Fruit fly (Drosophila melanogaster): Measurements from ENCODE around the gene Xrcc2.

The Xrcc2 gene

DNA sequence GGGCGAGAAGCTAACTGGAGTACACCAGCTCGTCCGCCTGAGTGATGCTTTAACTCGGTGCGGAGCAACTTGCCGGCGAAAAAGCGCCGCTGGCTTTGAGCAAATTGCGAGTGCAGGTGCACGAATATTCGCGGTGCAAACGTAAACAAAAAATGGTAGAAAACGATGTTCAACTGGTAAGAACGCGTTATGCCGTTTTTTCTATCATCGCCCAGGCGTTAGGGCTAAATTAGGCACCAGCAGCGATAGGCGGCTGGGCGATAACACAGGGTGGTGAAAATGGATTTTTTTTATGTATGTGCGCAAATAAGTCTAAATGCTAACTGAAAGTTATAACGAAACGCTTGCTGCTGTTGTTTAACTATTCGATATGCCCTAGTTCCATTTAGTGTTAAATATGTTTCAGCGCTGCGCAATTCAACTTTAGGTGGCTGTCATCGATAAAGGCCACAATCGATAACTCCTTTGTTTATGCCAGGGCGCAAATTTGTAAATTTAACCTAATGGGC is at the start of gene Xrcc2, which contains the start of gene Pgant7:
Gene Xrcc2 (plus strand): TSS at position 449 of the 509 bp plus-strand sequence.
Gene Pgant7 (minus strand): TSS at position 308 of the 509 bp plus-strand sequence.
- peak; percentile 1 for TF ChIP-seq Sp1 (GFP tag; optimal IDR thresholded peaks at IDR 0.05)
- peak; percentile 28 for TF ChIP-seq Myc (optimal IDR thresholded peaks at IDR 0.05)
- TF ChIP-seq fru (GFP tag; optimal IDR thresholded peaks at IDR 0.05) = no peak

DNA sequence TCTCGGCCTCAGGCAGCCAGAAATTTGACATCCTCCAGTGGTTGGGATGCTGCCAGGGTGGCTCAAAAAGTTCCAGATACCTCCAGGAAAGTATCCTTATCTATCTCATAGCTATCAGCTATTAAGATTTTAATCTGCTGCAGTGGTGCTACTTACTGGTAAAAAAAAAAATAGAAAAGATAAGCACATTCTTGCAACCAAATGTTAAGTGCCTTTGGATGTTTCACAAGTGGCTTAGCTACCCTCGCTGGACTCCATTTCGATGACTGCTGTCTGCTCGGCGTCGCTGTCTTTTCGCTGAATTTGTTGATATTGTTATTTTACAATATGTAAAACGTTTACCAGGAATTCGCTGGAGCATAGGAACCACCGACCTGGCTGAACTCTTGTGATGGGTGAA is 47.2 kb upstream of the Xrcc2 start:
- no peak for TF ChIP-seq pan (optimal IDR thresholded peaks at IDR 0.05)
- TF ChIP-seq Jra (GFP tag; optimal IDR thresholded peaks at IDR 0.05) = no peak
- no peak for TF ChIP-seq dmrt93B (GFP tag; optimal IDR thresholded peaks at IDR 0.05)
- no peak for TF ChIP-seq sv (GFP tag; optimal IDR thresholded peaks at IDR 0.05)
- TF ChIP-seq lola (GFP tag; optimal IDR thresholded peaks at IDR 0.05) = no peak
- TF ChIP-seq Hnf4 (GFP tag; optimal IDR thresholded peaks at IDR 0.05) = no peak
- TF ChIP-seq Hr78 (GFP tag; optimal IDR thresholded peaks at IDR 0.05) = no peak

DNA sequence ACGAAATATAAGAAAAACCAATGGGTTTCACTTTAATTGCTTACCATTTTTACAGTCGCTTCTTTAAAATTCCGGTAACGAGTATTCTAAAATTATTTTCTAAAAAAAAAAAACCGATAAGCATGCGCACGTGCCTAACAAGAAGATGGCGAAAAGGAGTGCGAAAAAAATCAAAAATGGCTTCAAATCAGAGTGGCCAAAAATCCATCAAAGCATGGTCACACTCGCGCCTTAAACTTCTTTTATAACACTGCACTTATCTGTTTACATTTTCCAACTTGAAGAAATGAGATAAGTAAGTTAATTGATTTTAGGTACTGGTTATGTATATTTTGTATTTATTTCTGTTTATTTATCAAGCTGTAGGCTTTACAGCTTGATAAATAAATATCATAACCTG is 39.6 kb upstream of the Xrcc2 start, which contains the start of gene CG43843:
Gene CG43843 (minus strand): TSS at position 101 of the 400 bp plus-strand sequence.
- TF ChIP-seq dsf (GFP tag; optimal IDR thresholded peaks at IDR 0.05; ENCODE audit: borderline replicate concordance) (no peak), brk (GFP tag; optimal IDR thresholded peaks at IDR 0.05) (no peak), Sp1 (GFP tag; optimal IDR thresholded peaks at IDR 0.05) (no peak), Dif (GFP tag; optimal IDR thresholded peaks at IDR 0.05; ENCODE audit: partially characterized antibody) (no peak), CG9705 (GFP tag; optimal IDR thresholded peaks at IDR 0.05) (no peak), woc (GFP tag; optimal IDR thresholded peaks at IDR 0.05) (no peak)

DNA sequence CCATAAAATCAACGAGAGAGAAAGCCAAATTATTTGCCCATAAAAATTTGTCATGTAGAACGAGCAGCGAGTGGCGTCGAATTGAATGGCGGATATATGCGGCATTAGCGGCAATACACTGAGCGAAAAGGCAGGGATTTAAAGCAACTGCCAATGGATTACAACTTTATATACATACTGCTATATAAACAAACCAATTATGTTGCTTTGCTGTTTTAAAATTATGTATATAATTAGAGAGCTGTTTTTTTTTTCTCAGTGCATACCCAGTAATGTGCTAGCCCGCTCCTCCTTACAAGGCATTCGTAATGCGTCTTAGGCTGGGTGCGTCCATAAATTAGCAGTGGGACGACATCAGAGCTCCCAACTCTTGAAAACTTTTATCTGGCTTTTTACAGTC is 32.0 kb upstream of the Xrcc2 start:
- no peak for TF ChIP-seq sv (GFP tag; optimal IDR thresholded peaks at IDR 0.05)

DNA sequence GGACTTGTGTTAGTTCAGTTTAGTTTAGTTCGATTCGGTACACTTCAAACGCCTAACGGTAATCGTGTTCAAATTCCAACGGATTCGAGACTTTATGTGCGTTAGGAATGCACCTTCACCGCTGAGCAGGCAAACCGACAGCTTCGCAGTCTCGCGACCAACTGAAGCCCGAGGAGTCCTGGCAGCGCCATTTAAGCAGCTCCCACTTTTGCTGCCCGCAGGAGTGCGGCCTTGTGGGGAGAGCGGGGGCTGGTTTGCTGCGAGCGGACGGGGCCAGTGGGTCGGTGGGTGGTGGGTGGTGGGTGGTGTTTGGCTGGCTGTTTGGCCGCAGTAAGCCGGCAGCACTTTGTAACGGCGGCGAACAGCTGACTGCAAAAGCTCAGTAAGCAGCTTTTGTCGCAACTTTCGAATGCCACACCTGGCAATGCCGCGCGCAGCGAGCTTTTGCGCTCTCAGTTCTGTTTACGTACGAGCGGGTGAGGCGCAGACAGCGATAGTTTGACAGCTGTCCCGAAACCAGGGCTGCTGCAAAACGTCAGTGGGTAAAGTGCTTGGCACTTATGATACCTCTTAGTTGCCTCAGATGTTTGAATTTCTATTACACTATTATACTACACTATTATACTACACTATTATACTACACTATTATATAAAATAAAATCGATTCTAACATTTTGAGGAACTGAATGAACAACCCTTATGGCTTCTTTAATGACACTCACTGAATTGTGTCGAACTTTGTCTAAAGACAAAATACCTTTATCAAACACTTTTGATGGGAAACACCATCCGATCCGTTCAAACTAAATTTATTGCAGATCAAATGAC is 20.4 kb upstream of the Xrcc2 start, which contains the start of gene CG32547:
Gene CG32547 (minus strand): TSS at position 181 of the 828 bp plus-strand sequence.
- TF ChIP-seq Mio (GFP tag; optimal IDR thresholded peaks at IDR 0.05) (no peak), foxo (GFP tag; optimal IDR thresholded peaks at IDR 0.05) (peak in 1 of 2 experiments; percentile 48), woc (GFP tag; optimal IDR thresholded peaks at IDR 0.05) (peak; percentile 67), Dfd (GFP tag; optimal IDR thresholded peaks at IDR 0.05) (no peak), CrebA (GFP tag; optimal IDR thresholded peaks at IDR 0.05; ENCODE audit: borderline replicate concordance) (no peak), h (GFP tag; optimal IDR thresholded peaks at IDR 0.05) (peak; percentile 35), pan (optimal IDR thresholded peaks at IDR 0.05) (peak; percentile 80), dmrt93B (GFP tag; optimal IDR thresholded peaks at IDR 0.05) (no peak), fru (GFP tag; optimal IDR thresholded peaks at IDR 0.05) (peak; percentile 77), CG9705 (GFP tag; optimal IDR thresholded peaks at IDR 0.05) (peak; percentile 14), br (GFP tag; optimal IDR thresholded peaks at IDR 0.05) (no peak), Rel (GFP tag; optimal IDR thresholded peaks at IDR 0.05) (no peak), Rel (tag; optimal IDR thresholded peaks at IDR 0.05) (peak; percentile 4), tai (GFP tag; optimal IDR thresholded peaks at IDR 0.05) (no peak), Hr78 (GFP tag; optimal IDR thresholded peaks at IDR 0.05) (no peak), HLH106 (tag; optimal IDR thresholded peaks at IDR 0.05) (peak; percentile 40), Myc (optimal IDR thresholded peaks at IDR 0.05) (no peak), psq (GFP tag; optimal IDR thresholded peaks at IDR 0.05) (peak; percentile 88), ey (GFP tag; optimal IDR thresholded peaks at IDR 0.05) (no peak), CG32264 (GFP tag; optimal IDR thresholded peaks at IDR 0.05) (no peak), OdsH (GFP tag; optimal IDR thresholded peaks at IDR 0.05) (no peak)

DNA sequence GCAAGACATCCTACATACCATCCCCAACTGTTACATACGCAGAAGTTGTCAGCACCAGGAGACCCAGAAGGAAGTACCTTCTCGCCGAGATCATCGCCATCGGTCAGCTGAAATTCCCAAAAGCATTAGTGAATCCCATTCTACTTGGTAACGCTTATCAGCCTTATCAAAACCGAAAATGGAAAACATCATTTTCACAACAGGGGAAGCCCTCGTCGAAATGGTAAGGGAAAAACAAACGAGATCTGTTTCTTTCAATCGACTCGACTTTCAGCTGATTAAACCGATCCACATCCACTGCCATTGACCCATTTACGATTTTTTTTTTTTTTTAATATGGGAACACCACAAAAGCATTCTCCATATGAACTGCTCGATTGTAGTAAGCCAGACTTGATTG is 17.4 kb upstream of the Xrcc2 start:
- TF ChIP-seq Rel (GFP tag; optimal IDR thresholded peaks at IDR 0.05) = no peak
- TF ChIP-seq Rel (tag; optimal IDR thresholded peaks at IDR 0.05) = peak; percentile 92
- no peak for TF ChIP-seq Abd-B (GFP tag; optimal IDR thresholded peaks at IDR 0.05)
- TF ChIP-seq Vsx2 (GFP tag; optimal IDR thresholded peaks at IDR 0.05; ENCODE audit: partially characterized antibody) = no peak
- no peak for TF ChIP-seq fru (GFP tag; optimal IDR thresholded peaks at IDR 0.05)
